Fruit fly (Drosophila melanogaster): Measurements from ENCODE around the gene CG14312.

CG14312 gene

dm6 chr3R:18246041-18246440, 37.3 kb downstream of the CG14312 start (continued):
- TF ChIP-seq CG12744 (GFP tag; optimal IDR thresholded peaks at IDR 0.05): no peak
- TF ChIP-seq grn (GFP tag; optimal IDR thresholded peaks at IDR 0.05): no peak
- no peak for TF ChIP-seq Optix (GFP tag; IDR thresholded peaks at IDR 0.05)
- TF ChIP-seq CoRest (tag; optimal IDR thresholded peaks at IDR 0.05): no peak
- no peak for TF ChIP-seq CG5953 (GFP tag; IDR thresholded peaks at IDR 0.05)
- no peak for TF ChIP-seq Lpt (GFP tag; optimal IDR thresholded peaks at IDR 0.05)
- no peak for TF ChIP-seq CG15269 (tag; optimal IDR thresholded peaks at IDR 0.05)
- TF ChIP-seq sisA (GFP tag; IDR thresholded peaks at IDR 0.05): no peak
- no peak for TF ChIP-seq ERR (GFP tag; optimal IDR thresholded peaks at IDR 0.05)
- TF ChIP-seq chinmo (GFP tag; IDR thresholded peaks at IDR 0.05; ENCODE audit: partially characterized antibody): 0 out of 4 replicates have a peak, but pooled peaks have one; percentile 19
- no peak for TF ChIP-seq exex (tag; optimal IDR thresholded peaks at IDR 0.05)
- no peak for TF ChIP-seq Vsx1 (GFP tag; optimal IDR thresholded peaks at IDR 0.05)
- no peak for TF ChIP-seq CG12071 (GFP tag; optimal IDR thresholded peaks at IDR 0.05)
- TF ChIP-seq E2f2 (GFP tag; IDR thresholded peaks at IDR 0.05): 0 out of 2 replicates have a peak, but pooled peaks have one; percentile 15
- no peak for TF ChIP-seq gsb-n (tag; optimal IDR thresholded peaks at IDR 0.05)
- no peak for TF ChIP-seq CG11696 (GFP tag; IDR thresholded peaks at IDR 0.05)
- TF ChIP-seq mirr (GFP tag; optimal IDR thresholded peaks at IDR 0.05): peak; percentile 31

- no peak for TF ChIP-seq ato (GFP tag; IDR thresholded peaks at IDR 0.05; ENCODE audit: partially characterized antibody)
- peak; percentile 98 for TF ChIP-seq nerfin-1 (tag; optimal IDR thresholded peaks at IDR 0.05)
- TF ChIP-seq gsb-n (tag; optimal IDR thresholded peaks at IDR 0.05): no peak
- no peak for TF ChIP-seq CG4360 (GFP tag; IDR thresholded peaks at IDR 0.05)
- no peak for TF ChIP-seq crc (GFP tag; optimal IDR thresholded peaks at IDR 0.05)
- peak; percentile 32 for TF ChIP-seq lab (GFP tag; optimal IDR thresholded peaks at IDR 0.05)
- TF ChIP-seq CG4820 (GFP tag; optimal IDR thresholded peaks at IDR 0.05): no peak
- TF ChIP-seq pros (GFP tag; optimal IDR thresholded peaks at IDR 0.05): peak; percentile 74
- no peak for TF ChIP-seq Sry-β (GFP tag; optimal IDR thresholded peaks at IDR 0.05)
- TF ChIP-seq aop (GFP tag; IDR thresholded peaks at IDR 0.05): no peak
- no peak for TF ChIP-seq da (GFP tag; optimal IDR thresholded peaks at IDR 0.05)
- TF ChIP-seq ci (GFP tag; IDR thresholded peaks at IDR 0.05): 0 out of 3 replicates have a peak, but pooled peaks have one; percentile 32
- no peak for TF ChIP-seq CG10565 (GFP tag; optimal IDR thresholded peaks at IDR 0.05)
- TF ChIP-seq sd (tag; optimal IDR thresholded peaks at IDR 0.05): peak; percentile 67
- TF ChIP-seq CG5180 (GFP tag; optimal IDR thresholded peaks at IDR 0.05): no peak
- TF ChIP-seq CG16779 (GFP tag; IDR thresholded peaks at IDR 0.05): 0 out of 2 replicates have a peak, but pooled peaks have one; percentile 3
- TF ChIP-seq CG7745 (tag; optimal IDR thresholded peaks at IDR 0.05): no peak
- no peak for TF ChIP-seq hth (optimal IDR thresholded peaks at IDR 0.05)
- no peak for TF ChIP-seq CG15073 (GFP tag; optimal IDR thresholded peaks at IDR 0.05)
- no peak for TF ChIP-seq Hey (tag; optimal IDR thresholded peaks at IDR 0.05)
- TF ChIP-seq Mrtf (GFP tag; IDR thresholded peaks at IDR 0.05): no peak
- peak; percentile 17 for TF ChIP-seq sqz (GFP tag; optimal IDR thresholded peaks at IDR 0.05)
- no peak for TF ChIP-seq CG14014 (GFP tag; IDR thresholded peaks at IDR 0.05)
- no peak for TF ChIP-seq en (GFP tag; optimal IDR thresholded peaks at IDR 0.05)
- no peak for TF ChIP-seq CG9727 (GFP tag; optimal IDR thresholded peaks at IDR 0.05)
- 0 out of 2 replicates have a peak, but pooled peaks have one; percentile 14 for TF ChIP-seq nerfin-2 (GFP tag; IDR thresholded peaks at IDR 0.05; ENCODE audit: partially characterized antibody)
- no peak for TF ChIP-seq CG7963 (GFP tag; IDR thresholded peaks at IDR 0.05; ENCODE audit: partially characterized antibody)
- TF ChIP-seq sens-2 (GFP tag; IDR thresholded peaks at IDR 0.05): no peak
- no peak for TF ChIP-seq eve (GFP tag; optimal IDR thresholded peaks at IDR 0.05)
- 0 out of 2 replicates have a peak, but pooled peaks have one; percentile 6 for TF ChIP-seq sob (GFP tag; IDR thresholded peaks at IDR 0.05)
- TF ChIP-seq Ssrp (tag; optimal IDR thresholded peaks at IDR 0.05): peak; percentile 0
- TF ChIP-seq CG7987 (GFP tag; optimal IDR thresholded peaks at IDR 0.05): no peak
- peak; percentile 17; the same call in 1 of the 2 replicates for TF ChIP-seq ap (GFP tag; IDR thresholded peaks at IDR 0.05)
- TF ChIP-seq B-H2 (GFP tag; optimal IDR thresholded peaks at IDR 0.05): no peak
Observed at dm6 chr3R:18245044-18245596, 38.2 kb downstream of the CG14312 start.
